Fruit fly (Drosophila melanogaster): ENCODE results near the gene Eip74EF.

Eip74EF gene

dm6 chr3L:17613972-17614384 is 5.1 kb downstream of the Eip74EF start:
- TF ChIP-seq amos (GFP tag; IDR thresholded peaks at IDR 0.05; ENCODE audit: partially characterized antibody) (peak; percentile 41; the same call in 1 of the 2 replicates), ind (GFP tag; optimal IDR thresholded peaks at IDR 0.05) (no peak), CG16813 (GFP tag; IDR thresholded peaks at IDR 0.05; ENCODE audit: partially characterized antibody) (no peak), Jarid2 (GFP tag; optimal IDR thresholded peaks at IDR 0.05) (no peak), Mes4 (GFP tag; optimal IDR thresholded peaks at IDR 0.05) (no peak), CG32532 (GFP tag; IDR thresholded peaks at IDR 0.05) (peak; percentile 32; the same call in 1 of the 2 replicates), al (GFP tag; IDR thresholded peaks at IDR 0.05) (no peak), CG34422 (GFP tag; IDR thresholded peaks at IDR 0.05) (no peak; the same call in 2 of the 3 replicates), CG7928 (GFP tag; optimal IDR thresholded peaks at IDR 0.05) (no peak), lbe (GFP tag; optimal IDR thresholded peaks at IDR 0.05) (no peak), Gug (GFP tag; IDR thresholded peaks at IDR 0.05) (no peak), D (optimal IDR thresholded peaks at IDR 0.05) (no peak), D (GFP tag; optimal IDR thresholded peaks at IDR 0.05) (no peak), kay (GFP tag; optimal IDR thresholded peaks at IDR 0.05) (peak; percentile 29), CG3281 (GFP tag; optimal IDR thresholded peaks at IDR 0.05) (no peak), CG10321 (GFP tag; IDR thresholded peaks at IDR 0.05) (no peak), sqz (GFP tag; optimal IDR thresholded peaks at IDR 0.05) (peak; percentile 75), CG11504 (tag; optimal IDR thresholded peaks at IDR 0.05) (no peak), gce (GFP tag; IDR thresholded peaks at IDR 0.05) (no peak), mirr (GFP tag; optimal IDR thresholded peaks at IDR 0.05) (peak; percentile 53), ATbp (GFP tag; optimal IDR thresholded peaks at IDR 0.05) (no peak), prd (optimal IDR thresholded peaks at IDR 0.05) (no peak), prd (GFP tag; IDR thresholded peaks at IDR 0.05) (no peak), Dp (GFP tag; optimal IDR thresholded peaks at IDR 0.05) (no peak), so (GFP tag; IDR thresholded peaks at IDR 0.05) (no peak), CG42726 (GFP tag; IDR thresholded peaks at IDR 0.05; ENCODE audit: partially characterized antibody) (peak; percentile 13; the same call in 1 of the 2 replicates), Scr (GFP tag; IDR thresholded peaks at IDR 0.05; ENCODE audit: partially characterized antibody) (peak; percentile 37; the same call in 1 of the 2 replicates), cg (GFP tag; optimal IDR thresholded peaks at IDR 0.05) (peak; percentile 87), Myb (GFP tag; optimal IDR thresholded peaks at IDR 0.05) (no peak), Lhr (GFP tag; optimal IDR thresholded peaks at IDR 0.05) (no peak), CG14860 (GFP tag; IDR thresholded peaks at IDR 0.05; ENCODE audit: partially characterized antibody) (peak; percentile 37; the same call in 1 of the 3 replicates), CG9876 (GFP tag; optimal IDR thresholded peaks at IDR 0.05) (no peak), h (optimal IDR thresholded peaks at IDR 0.05) (no peak), H2.0 (GFP tag; IDR thresholded peaks at IDR 0.05) (no peak), CG7839 (tag; optimal IDR thresholded peaks at IDR 0.05) (no peak), CG14050 (GFP tag; IDR thresholded peaks at IDR 0.05) (no peak), slp2 (GFP tag; optimal IDR thresholded peaks at IDR 0.05) (no peak), CG18599 (GFP tag; optimal IDR thresholded peaks at IDR 0.05) (no peak), tin (GFP tag; optimal IDR thresholded peaks at IDR 0.05) (no peak), CG17829 (tag; optimal IDR thresholded peaks at IDR 0.05) (no peak), Nf-YC (tag; optimal IDR thresholded peaks at IDR 0.05) (peak; percentile 41), CG7556 (GFP tag; optimal IDR thresholded peaks at IDR 0.05) (no peak), CG10274 (GFP tag; optimal IDR thresholded peaks at IDR 0.05) (no peak), HLH4C (GFP tag; IDR thresholded peaks at IDR 0.05; ENCODE audit: partially characterized antibody) (no peak), p53 (GFP tag; optimal IDR thresholded peaks at IDR 0.05) (no peak), CG18476 (GFP tag; optimal IDR thresholded peaks at IDR 0.05) (no peak), ftz-f1 (GFP tag; optimal IDR thresholded peaks at IDR 0.05) (peak; percentile 98), zen2 (GFP tag; IDR thresholded peaks at IDR 0.05; ENCODE audit: partially characterized antibody) (peak; percentile 44; the same call in 1 of the 3 replicates), HLH54F (GFP tag; optimal IDR thresholded peaks at IDR 0.05) (no peak), Usf (GFP tag; optimal IDR thresholded peaks at IDR 0.05) (no peak), cwo (GFP tag; optimal IDR thresholded peaks at IDR 0.05) (peak; percentile 77)
